Worm (Caenorhabditis elegans) whole organism, mixed stage, embryonic: Measurements from ENCODE around the gene T19D2.13.

Experiments
- ceh-83 ChIP-seq: fragments of 200-800 bp; sonication (Bioruptor generic); optimal IDR thresholded peaks from 2 replicates; lab custom pipeline; 2018; ENCODE audit warnings: mild to moderate bottlenecking, missing genetic modification characterization, missing compliant biosample characterization
- lin-13 ChIP-seq: fragments of 150-350 bp; optimal IDR thresholded peaks from 2 replicates; lab custom pipeline; 2014; ENCODE audit warnings: missing biosample characterization, missing genetic modification characterization
- nhr-2 ChIP-seq: fragments of 150-350 bp; optimal IDR thresholded peaks from 2 replicates; lab custom pipeline; 2014; ENCODE audit warnings: missing biosample characterization, missing genetic modification characterization
- snpc-4 ChIP-seq: fragments of 150-350 bp; optimal IDR thresholded peaks from 2 replicates; lab custom pipeline; 2014; ENCODE audit warnings: missing biosample characterization, missing genetic modification characterization
- unc-39 ChIP-seq: fragments of 150-350 bp; optimal IDR thresholded peaks from 2 replicates; lab custom pipeline; 2014; ENCODE audit warnings: missing biosample characterization, missing genetic modification characterization
- ztf-11 ChIP-seq: fragments of 150-350 bp; optimal IDR thresholded peaks from 2 replicates; lab custom pipeline; 2014; ENCODE audit warnings: missing biosample characterization, missing genetic modification characterization

DNA sequence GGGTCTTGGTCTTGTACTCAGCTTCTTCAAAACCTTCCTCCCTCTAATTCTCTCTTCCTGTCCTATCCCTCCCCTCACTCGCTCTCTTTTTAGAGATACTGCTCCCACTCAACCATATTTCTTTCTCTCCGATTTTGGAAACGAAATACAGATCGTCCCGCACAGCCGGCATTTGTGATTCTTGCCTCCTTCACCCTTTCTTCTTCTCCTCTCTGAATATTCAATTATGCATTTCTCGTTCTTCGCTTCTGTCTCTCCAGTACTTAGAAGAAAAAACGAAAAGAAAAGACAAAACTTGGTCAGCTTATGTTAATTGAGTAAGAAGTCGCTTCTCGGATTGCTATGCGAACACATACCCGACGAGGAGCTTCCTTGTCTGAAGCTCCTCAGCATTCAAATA, 48.8 kb upstream of the T19D2.13 start:
- TF ChIP-seq snpc-4 (tag; lab: Kevin White, UChicago) (no peak), unc-39 (no peak), nhr-2 (tag; lab: Kevin White, UChicago) (no peak), ceh-83 (GFP tag; lab: Kevin White, UChicago) (no peak), lin-13 (no peak), ztf-11 (tag; lab: Kevin White, UChicago) (no peak)
